Worm (Caenorhabditis elegans) whole organism, L1 larva: ENCODE data around the gene hmg-4.

Experiments
- C04F5.9 ChIP-seq: sonication (generic microtip); optimal IDR thresholded peaks from 2 replicates; lab custom pipeline; 2016; ENCODE audit warnings: missing genetic modification characterization, missing compliant biosample characterization
- C16A3.4 ChIP-seq: fragments of 150-350 bp; optimal IDR thresholded peaks from 2 replicates; lab custom pipeline; 2014; ENCODE audit warnings: missing biosample characterization, missing genetic modification characterization
- C34B4.2 ChIP-seq: sonication (generic microtip); optimal IDR thresholded peaks from 2 replicates; lab custom pipeline; 2017; ENCODE audit warnings: mild to moderate bottlenecking, missing genetic modification characterization, missing compliant biosample characterization
- F16B12.6 ChIP-seq: fragments of 150-350 bp; optimal IDR thresholded peaks from 2 replicates; lab custom pipeline; 2014; ENCODE audit warnings: missing biosample characterization, missing genetic modification characterization
- Y116A8C.19 ChIP-seq: sonication (generic microtip); optimal IDR thresholded peaks from 2 replicates; lab custom pipeline; 2016; ENCODE audit warnings: missing compliant biosample characterization, missing genetic modification characterization, borderline replicate concordance
- alr-1 ChIP-seq: fragments of 200-800 bp; sonication (Bioruptor generic); optimal IDR thresholded peaks from 2 replicates; lab custom pipeline; 2018; ENCODE audit warnings: borderline replicate concordance, mild to moderate bottlenecking, missing genetic modification characterization, missing compliant biosample characterization
- ama-1 ChIP-seq: fragments of 150-350 bp; optimal IDR thresholded peaks from 2 replicates; lab custom pipeline; 2014
- blmp-1 ChIP-seq: fragments of 150-350 bp; optimal IDR thresholded peaks from 2 replicates; lab custom pipeline; 2014; ENCODE audit warnings: missing biosample characterization, missing genetic modification characterization
- ceh-63 ChIP-seq: fragments of 200-800 bp; sonication (Bioruptor generic); optimal IDR thresholded peaks from 2 replicates; lab custom pipeline; 2018; ENCODE audit warnings: mild to moderate bottlenecking, missing genetic modification characterization, missing compliant biosample characterization
- ceh-82 ChIP-seq, 3 experiments: fragments of 150-350 bp in 1 of 3; sonication (generic microtip) in 2 of 3; optimal IDR thresholded peaks; 2 replicates each; lab custom pipeline; 2014 to 2017; ENCODE audit warnings: missing biosample characterization in 3 of 3, missing genetic modification characterization in 3 of 3
- ceh-88 ChIP-seq: fragments of 200-800 bp; sonication (Bioruptor generic); IDR thresholded peaks from 2 replicates; pipeline ENCODE4 v1.3.6; 2022; ENCODE audit warnings: missing genetic modification characterization, missing compliant biosample characterization
- ces-1 ChIP-seq: fragments of 150-350 bp; optimal IDR thresholded peaks from 2 replicates; lab custom pipeline; 2014; ENCODE audit warnings: missing biosample characterization, missing genetic modification reagents, missing genetic modification characterization
- efl-1 ChIP-seq, 4 experiments: fragments of 150-350 bp; optimal IDR thresholded peaks in 3 of 4; peaks in 1 of 4; 1 replicate in 1 of 4; 2 replicates in 3 of 4; lab custom pipeline; 2014; ENCODE audit warnings: missing biosample characterization in 2 of 4, missing genetic modification characterization in 2 of 4, missing genetic modification reagents in 2 of 4
- efl-3 ChIP-seq: fragments of 200-800 bp; sonication (Bioruptor generic); optimal IDR thresholded peaks from 2 replicates; lab custom pipeline; 2018; ENCODE audit warnings: mild to moderate bottlenecking, missing genetic modification characterization, missing compliant biosample characterization
- egl-27 ChIP-seq, 2 experiments: fragments of 150-350 bp in 1 of 2; sonication (generic microtip); optimal IDR thresholded peaks; 3 replicates each; lab custom pipeline; 2017 to 2018; ENCODE audit warnings: missing biosample characterization in 2 of 2, missing genetic modification characterization in 2 of 2, missing genetic modification reagents in 2 of 2
- elt-3 ChIP-seq, 6 experiments: fragments of 150-350 bp in 1 of 6; sonication (generic microtip); optimal IDR thresholded peaks; 2 replicates each; lab custom pipeline; 2017 to 2018; ENCODE audit warnings: missing biosample characterization in 6 of 6, missing genetic modification characterization in 6 of 6, inconsistent platforms in 1 of 6
- ets-5 ChIP-seq: fragments of 200-800 bp; sonication (Bioruptor generic); IDR thresholded peaks from 2 replicates; pipeline ENCODE4 v1.3.6; 2022; ENCODE audit warnings: missing genetic modification characterization, missing compliant biosample characterization
- fkh-10 ChIP-seq: sonication (generic microtip); optimal IDR thresholded peaks from 2 replicates; lab custom pipeline; 2017; ENCODE audit warnings: missing biosample characterization, missing genetic modification reagents, missing genetic modification characterization
- fkh-8 ChIP-seq: sonication (generic microtip); optimal IDR thresholded peaks from 2 replicates; lab custom pipeline; 2016; ENCODE audit warnings: mild to moderate bottlenecking, missing genetic modification characterization, missing compliant biosample characterization
- fos-1 ChIP-seq: fragments of 150-350 bp; optimal IDR thresholded peaks from 2 replicates; lab custom pipeline; 2014; ENCODE audit warnings: missing biosample characterization, missing genetic modification characterization
- hlh-4 ChIP-seq: sonication (generic microtip); optimal IDR thresholded peaks from 2 replicates; lab custom pipeline; 2016; ENCODE audit warnings: mild to moderate bottlenecking, missing genetic modification characterization, missing compliant biosample characterization
- hpl-2 ChIP-seq: fragments of 150-350 bp; optimal IDR thresholded peaks from 2 replicates; lab custom pipeline; 2014; ENCODE audit warnings: missing biosample characterization, missing genetic modification reagents, missing genetic modification characterization
- irx-1 ChIP-seq: sonication (generic microtip); optimal IDR thresholded peaks from 2 replicates; lab custom pipeline; 2016; ENCODE audit warnings: missing genetic modification characterization, missing compliant biosample characterization
- isw-1 ChIP-seq: fragments of 200-800 bp; sonication (Bioruptor generic); IDR thresholded peaks from 2 replicates; pipeline ENCODE4 v1.3.6; 2022; ENCODE audit warnings: missing genetic modification characterization, missing compliant biosample characterization
- jun-1 ChIP-seq: fragments of 150-350 bp; optimal IDR thresholded peaks from 2 replicates; lab custom pipeline; 2014; ENCODE audit warnings: missing biosample characterization, missing genetic modification reagents, missing genetic modification characterization
- lin-14 ChIP-seq: fragments of 200-800 bp; sonication (Bioruptor generic); optimal IDR thresholded peaks from 2 replicates; lab custom pipeline; 2018; ENCODE audit warnings: mild to moderate bottlenecking, missing genetic modification characterization, moderate library complexity, missing compliant biosample characterization
- lin-15B ChIP-seq: fragments of 150-350 bp; sonication (generic microtip); optimal IDR thresholded peaks from 3 replicates; lab custom pipeline; 2014; ENCODE audit warnings: missing biosample characterization, missing genetic modification characterization
- lin-35 ChIP-seq, 2 experiments: fragments of 150-350 bp; optimal IDR thresholded peaks; 2 replicates each; lab custom pipeline; 2014; ENCODE audit warnings: missing biosample characterization in 2 of 2, missing genetic modification characterization in 2 of 2, missing genetic modification reagents in 2 of 2
- lin-39 ChIP-seq: fragments of 150-350 bp; optimal IDR thresholded peaks from 2 replicates; lab custom pipeline; 2014; ENCODE audit warnings: missing biosample characterization, missing genetic modification reagents, missing genetic modification characterization
- lir-3 ChIP-seq: sonication (generic microtip); optimal IDR thresholded peaks from 2 replicates; lab custom pipeline; 2016; ENCODE audit warnings: mild to moderate bottlenecking, missing genetic modification characterization, moderate library complexity, missing compliant biosample characterization; ENCODE audit not compliant: poor library complexity
- mab-9 ChIP-seq: fragments of 200-800 bp; sonication (Bioruptor generic); IDR thresholded peaks from 2 replicates; pipeline ENCODE4 v1.3.6; 2022; ENCODE audit warnings: missing genetic modification reagents, missing genetic modification characterization, missing compliant biosample characterization
- mdl-1 ChIP-seq, 2 experiments: fragments of 150-350 bp; optimal IDR thresholded peaks; 2 replicates each; lab custom pipeline; 2014 to 2017; ENCODE audit warnings: missing biosample characterization in 2 of 2, missing genetic modification characterization in 2 of 2, inconsistent platforms in 1 of 2
- mef-2 ChIP-seq: fragments of 150-350 bp; optimal IDR thresholded peaks from 2 replicates; lab custom pipeline; 2014; ENCODE audit warnings: missing biosample characterization, missing genetic modification characterization
- mep-1 ChIP-seq: fragments of 150-350 bp; optimal IDR thresholded peaks from 2 replicates; lab custom pipeline; 2014; ENCODE audit warnings: missing biosample characterization, missing genetic modification characterization
- nhr-11 ChIP-seq: fragments of 150-350 bp; optimal IDR thresholded peaks from 2 replicates; lab custom pipeline; 2014; ENCODE audit warnings: missing biosample characterization, missing genetic modification characterization
- nhr-19 ChIP-seq: fragments of 200-800 bp; sonication (Bioruptor generic); conservative IDR thresholded peaks from 2 replicates; pipeline ENCODE4 v1.3.6; 2022; ENCODE audit warnings: missing genetic modification characterization, missing compliant biosample characterization
- nhr-20 ChIP-seq: sonication (generic microtip); optimal IDR thresholded peaks from 2 replicates; lab custom pipeline; 2016; ENCODE audit warnings: mild to moderate bottlenecking, missing genetic modification characterization, missing compliant biosample characterization
- nhr-28 ChIP-seq: fragments of 150-350 bp; optimal IDR thresholded peaks from 2 replicates; lab custom pipeline; 2014; ENCODE audit warnings: missing biosample characterization, missing genetic modification characterization
- nhr-76 ChIP-seq: sonication (generic microtip); optimal IDR thresholded peaks from 2 replicates; lab custom pipeline; 2017; ENCODE audit warnings: missing biosample characterization, missing genetic modification characterization
- nhr-77 ChIP-seq: fragments of 150-350 bp; optimal IDR thresholded peaks from 2 replicates; lab custom pipeline; 2014; ENCODE audit warnings: missing biosample characterization, missing genetic modification characterization
- pag-3 ChIP-seq: sonication (generic microtip); optimal IDR thresholded peaks from 2 replicates; lab custom pipeline; 2017; ENCODE audit warnings: missing genetic modification characterization, mild to moderate bottlenecking, missing compliant biosample characterization, antibody characterized with exemption, borderline replicate concordance; ENCODE audit not compliant: insufficient read depth
- pax-3 ChIP-seq: fragments of 200-800 bp; sonication (Bioruptor generic); optimal IDR thresholded peaks from 2 replicates; lab custom pipeline; 2018; ENCODE audit warnings: mild to moderate bottlenecking, missing genetic modification characterization, moderate library complexity, missing compliant biosample characterization
- rnt-1 ChIP-seq: sonication (generic microtip); optimal IDR thresholded peaks from 2 replicates; lab custom pipeline; 2016; ENCODE audit warnings: mild to moderate bottlenecking, missing genetic modification characterization, moderate library complexity, missing compliant biosample characterization
- skn-1 ChIP-seq: fragments of 150-350 bp; optimal IDR thresholded peaks from 2 replicates; lab custom pipeline; 2014; ENCODE audit warnings: missing biosample characterization, missing genetic modification characterization
- snpc-4 ChIP-seq: fragments of 150-350 bp; optimal IDR thresholded peaks from 2 replicates; lab custom pipeline; 2014; ENCODE audit warnings: missing biosample characterization, missing genetic modification characterization
- snu-23 ChIP-seq: sonication (generic microtip); optimal IDR thresholded peaks from 2 replicates; lab custom pipeline; 2016; ENCODE audit warnings: missing genetic modification characterization, missing compliant biosample characterization
- tbx-2 ChIP-seq: sonication (generic microtip); optimal IDR thresholded peaks from 2 replicates; lab custom pipeline; 2016; ENCODE audit warnings: missing genetic modification characterization, missing compliant biosample characterization
- tlp-1 ChIP-seq: fragments of 150-350 bp; optimal IDR thresholded peaks from 2 replicates; lab custom pipeline; 2014; ENCODE audit warnings: missing biosample characterization, missing genetic modification characterization
- unc-130 ChIP-seq: fragments of 150-350 bp; optimal IDR thresholded peaks from 2 replicates; lab custom pipeline; 2017; ENCODE audit warnings: missing biosample characterization, missing genetic modification characterization, inconsistent platforms
- unc-30 ChIP-seq: sonication (generic microtip); optimal IDR thresholded peaks from 2 replicates; lab custom pipeline; 2017; ENCODE audit warnings: missing biosample characterization, missing genetic modification characterization
- unc-62 ChIP-seq: fragments of 150-350 bp; optimal IDR thresholded peaks from 2 replicates; lab custom pipeline; 2014; ENCODE audit warnings: missing biosample characterization, missing genetic modification reagents, missing genetic modification characterization
- unc-86 ChIP-seq: sonication (generic microtip); optimal IDR thresholded peaks from 2 replicates; lab custom pipeline; 2016; ENCODE audit warnings: missing genetic modification characterization, missing compliant biosample characterization

hmg-4 gene

ce11 chrIII:7359037-7359548 lies 22.3 kb downstream of the hmg-4 start, which contains the start of the genes eco-1 and hmgr-1 (continued):
- no peak for TF ChIP-seq nhr-28 (tag; lab: Kevin White, UChicago)
- TF ChIP-seq fos-1 (tag; lab: Kevin White, UChicago): no peak
- TF ChIP-seq hpl-2 (GFP tag; lab: Kevin White, UChicago): no peak
- peak; percentile 24 for TF ChIP-seq unc-86 (tag; lab: Kevin White, UChicago)
- TF ChIP-seq F16B12.6: peak; percentile 42
- TF ChIP-seq snpc-4: no peak
- TF ChIP-seq fkh-10 (GFP tag; lab: Kevin White, UChicago): no peak
- TF ChIP-seq jun-1 (tag; lab: Kevin White, UChicago): no peak
- TF ChIP-seq unc-130 (tag; lab: Kevin White, UChicago): no peak
- no peak for TF ChIP-seq alr-1 (tag; lab: Kevin White, UChicago)
- no peak for TF ChIP-seq lin-14
- TF ChIP-seq ceh-88 (GFP tag; lab: Robert Waterston, UW): no peak
- TF ChIP-seq Y116A8C.19 (tag; lab: Kevin White, UChicago): no peak
- TF ChIP-seq egl-27 (tag; optimal IDR thresholded peaks at IDR 0.05; lab: Kevin White, UChicago): no peak
- no peak for TF ChIP-seq pax-3 (tag; lab: Kevin White, UChicago)
- no peak for TF ChIP-seq ets-5 (GFP tag; lab: Robert Waterston, UW)
- TF ChIP-seq lir-3: peak; percentile 38
- no peak for TF ChIP-seq blmp-1 (tag; lab: Kevin White, UChicago)
- TF ChIP-seq mdl-1 (tag; optimal IDR thresholded peaks at IDR 0.05; lab: Kevin White, UChicago): peak in 1 of 2 experiments; percentile 15
- no peak for TF ChIP-seq nhr-11
- TF ChIP-seq tbx-2 (tag; lab: Kevin White, UChicago): peak; percentile 27
- no peak for TF ChIP-seq ama-1 (lab: Kevin White, UChicago)
- no peak for TF ChIP-seq ces-1 (GFP tag; lab: Kevin White, UChicago)
- no peak for TF ChIP-seq mab-9 (GFP tag; lab: Robert Waterston, UW)
- no peak for TF ChIP-seq C04F5.9 (tag; lab: Kevin White, UChicago)
- no peak for TF ChIP-seq tlp-1 (tag; lab: Kevin White, UChicago)
- TF ChIP-seq nhr-19: peak; percentile 27
- no peak for TF ChIP-seq irx-1 (tag; lab: Kevin White, UChicago)
- TF ChIP-seq pag-3: no peak
- TF ChIP-seq C34B4.2 (tag; lab: Kevin White, UChicago): no peak
- peak; percentile 17 to 79 for TF ChIP-seq efl-1 (optimal IDR thresholded peaks at IDR 0.05; lab: Kevin White, UChicago)
- TF ChIP-seq efl-1 (GFP tag; optimal IDR thresholded peaks at IDR 0.05 in 1 of 2; lab: Kevin White, UChicago): peak; percentile 83 to 98
- no peak for TF ChIP-seq ceh-63 (GFP tag; lab: Kevin White, UChicago)
- TF ChIP-seq nhr-76: no peak
- TF ChIP-seq skn-1 (tag; lab: Kevin White, UChicago): peak; percentile 50
- no peak for TF ChIP-seq efl-3 (GFP tag; lab: Kevin White, UChicago)
- TF ChIP-seq fkh-8 (tag; lab: Kevin White, UChicago): no peak
- no peak for TF ChIP-seq unc-30 (tag; lab: Kevin White, UChicago)
- TF ChIP-seq C16A3.4 (tag; lab: Kevin White, UChicago): peak; percentile 8
- TF ChIP-seq unc-62 (GFP tag; lab: Kevin White, UChicago): no peak
- TF ChIP-seq nhr-77 (tag; lab: Kevin White, UChicago): no peak
- peak; percentile 16 for TF ChIP-seq lin-15B (tag; lab: Kevin White, UChicago)
- no peak; the same call in 1 of the 2 replicates for TF ChIP-seq isw-1
- TF ChIP-seq mep-1 (tag; lab: Kevin White, UChicago): peak; percentile 52

DNA sequence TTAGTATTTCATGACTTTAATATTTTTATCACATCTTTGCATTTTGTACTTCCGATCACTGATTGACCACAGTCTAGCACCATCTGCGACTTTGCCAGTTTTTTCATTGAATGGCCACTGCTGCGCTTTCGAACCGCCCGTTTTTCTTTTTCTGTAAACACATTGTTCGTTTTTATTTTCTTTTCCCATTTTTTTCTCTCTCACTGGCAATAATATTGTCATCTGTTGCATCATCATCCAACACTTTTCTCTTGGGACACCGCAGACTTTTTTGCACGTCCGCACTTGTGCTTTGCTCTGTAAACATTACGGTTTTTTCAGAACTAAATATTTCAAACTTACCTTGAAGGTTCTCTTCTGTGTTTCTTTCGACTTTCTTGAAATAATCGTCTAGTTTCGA lies 22.8 kb downstream of the hmg-4 start:
- TF ChIP-seq snu-23 (GFP tag; lab: Kevin White, UChicago): peak; percentile 17
- no peak for TF ChIP-seq mef-2 (tag; lab: Kevin White, UChicago)
- no peak for TF ChIP-seq lin-39 (tag; lab: Kevin White, UChicago)
- no peak for TF ChIP-seq fkh-10 (GFP tag; lab: Kevin White, UChicago)
- peak; percentile 58 for TF ChIP-seq nhr-20 (tag; lab: Kevin White, UChicago)
- TF ChIP-seq pax-3 (tag; lab: Kevin White, UChicago): no peak
- no peak for TF ChIP-seq egl-27 (tag; optimal IDR thresholded peaks at IDR 0.05; lab: Kevin White, UChicago)
- no peak for TF ChIP-seq hlh-4 (tag; lab: Kevin White, UChicago)
- no peak for TF ChIP-seq rnt-1 (tag; lab: Kevin White, UChicago)
- TF ChIP-seq unc-86 (tag; lab: Kevin White, UChicago): no peak
- no peak for TF ChIP-seq lin-35 (GFP tag; optimal IDR thresholded peaks at IDR 0.05; lab: Kevin White, UChicago)
- TF ChIP-seq lin-14: peak; percentile 56
- no peak for TF ChIP-seq ceh-63 (GFP tag; lab: Kevin White, UChicago)
- TF ChIP-seq elt-3 (tag; optimal IDR thresholded peaks at IDR 0.05; lab: Kevin White, UChicago): peak in 1 of 6 experiments; percentile 20
- TF ChIP-seq ceh-82 (tag; optimal IDR thresholded peaks at IDR 0.05; lab: Kevin White, UChicago): no peak
- no peak for TF ChIP-seq isw-1
